Fruit fly (Drosophila melanogaster) ovary, adult (tissue): ENCODE data around the gene UQCR-6.4L.

ENCODE experiments used
- CG17801 ChIP-seq: fragments of 200-800 bp; optimal IDR thresholded peaks from 2 replicates; lab custom pipeline; 2019; ENCODE audit warnings: missing biosample characterization, mild to moderate bottlenecking, missing genetic modification characterization, moderate library complexity; ENCODE audit not compliant: partially characterized antibody

The UQCR-6.4L gene

dm6 chr3L:16615132-16615709, 48.7 kb downstream of the UQCR-6.4L start, which contains the start of gene Mo25:
Gene Mo25, minus strand, starts transcription at chr3L:16615472.
- TF ChIP-seq CG17801, result peak; percentile 64
